Fruit fly (Drosophila melanogaster) ovary, adult (tissue): Measurements from ENCODE around the gene Dpy-30L2.

Experiments
- CG17801 ChIP-seq: fragments of 200-800 bp; optimal IDR thresholded peaks from 2 replicates; lab custom pipeline; 2019; ENCODE audit warnings: missing biosample characterization, mild to moderate bottlenecking, missing genetic modification characterization, moderate library complexity; ENCODE audit not compliant: partially characterized antibody

Gene Dpy-30L2

DNA sequence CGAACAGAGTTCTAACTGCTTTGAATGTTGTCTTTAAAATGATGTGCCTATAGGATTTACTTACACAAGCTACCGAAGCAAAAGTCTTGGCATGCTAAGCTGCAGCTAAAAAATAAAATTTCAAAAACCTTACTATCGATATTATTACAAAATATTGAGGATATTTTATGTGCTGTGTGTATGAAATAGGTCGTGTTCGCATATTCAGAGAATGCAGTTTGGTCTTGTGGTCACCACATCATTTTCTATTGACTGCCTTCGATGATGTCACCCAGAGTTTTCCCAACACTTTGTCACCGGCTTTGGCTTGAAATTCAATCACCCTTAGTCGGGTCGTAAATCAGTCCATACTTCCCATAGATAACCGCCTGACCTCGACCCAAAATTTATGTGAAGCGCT is at the start of gene Dpy-30L2:
Gene Dpy-30L2, minus strand, starts transcription at position 101 of the 400 bp plus-strand sequence.
- TF ChIP-seq CG17801 (GFP tag; lab: Kevin White, UChicago): no peak

dm6 chr3L:4096546-4096945 is 49.0 kb upstream of the Dpy-30L2 start:
- no peak for TF ChIP-seq CG17801 (GFP tag; lab: Kevin White, UChicago)

DNA sequence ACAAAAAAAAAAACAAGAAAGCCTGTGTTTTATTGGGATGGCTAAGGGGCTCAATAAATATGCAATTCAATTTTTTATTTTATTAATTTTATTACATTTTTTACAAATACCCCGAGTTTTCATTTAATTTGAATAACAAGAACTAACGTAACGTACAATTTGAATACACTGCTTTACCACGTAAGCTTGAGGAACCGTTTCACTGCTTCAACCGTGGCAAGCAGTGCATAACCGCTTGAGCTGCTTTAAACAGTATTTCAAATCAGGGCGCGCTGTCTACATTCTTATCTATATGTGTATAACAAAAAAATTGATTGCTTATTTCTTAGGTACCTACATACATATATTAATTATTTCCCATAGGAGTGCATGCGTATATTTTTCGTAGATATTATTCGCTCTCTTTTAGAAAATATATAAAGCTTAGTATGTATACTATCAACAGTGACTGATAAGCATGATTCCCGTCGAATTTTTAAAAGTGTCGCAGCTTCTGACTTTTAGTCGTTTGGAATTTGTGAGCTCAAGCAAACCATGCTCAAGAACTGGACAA is 45.2 kb upstream of the Dpy-30L2 start, which contains the start of gene CG14990:
Gene CG14990, plus strand, starts transcription at position 503 of the 553 bp plus-strand sequence.
- no peak for TF ChIP-seq CG17801 (GFP tag; lab: Kevin White, UChicago)

DNA sequence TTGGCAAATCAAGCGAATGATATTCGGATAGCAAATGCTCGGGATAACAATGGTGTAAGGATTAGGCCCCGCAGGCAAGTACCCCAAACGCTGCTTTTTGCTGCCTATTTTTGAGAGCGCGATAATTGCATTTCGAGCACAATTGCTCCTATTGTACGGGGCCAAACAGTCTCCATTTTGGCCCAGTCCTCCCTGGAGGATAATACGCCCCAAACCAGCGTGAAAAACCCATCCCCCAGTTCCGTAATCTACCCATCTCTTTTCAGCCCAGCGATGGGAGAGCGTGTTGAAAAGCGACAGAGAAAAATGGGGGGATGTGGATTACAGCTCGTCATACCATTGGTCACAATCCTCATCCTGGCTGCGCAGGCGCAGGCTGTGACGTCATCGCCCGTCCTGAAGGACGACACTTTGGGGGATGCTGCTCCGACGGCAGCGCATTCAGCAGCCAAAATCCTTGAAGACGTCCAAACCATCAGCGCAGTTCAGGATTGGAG is 41.2 kb upstream of the Dpy-30L2 start, which contains the start of gene Gad1:
Gene Gad1, minus strand, starts transcription at position 51 of the 497 bp plus-strand sequence.
- no peak for TF ChIP-seq CG17801 (GFP tag; lab: Kevin White, UChicago)

- TF ChIP-seq CG17801 (GFP tag; lab: Kevin White, UChicago): no peak
Measured at dm6 chr3L:4087281-4087680, 39.7 kb upstream of the Dpy-30L2 start, which contains the start of gene CG14989. Gene CG14989, plus strand, starts transcription at chr3L:4087581.

DNA sequence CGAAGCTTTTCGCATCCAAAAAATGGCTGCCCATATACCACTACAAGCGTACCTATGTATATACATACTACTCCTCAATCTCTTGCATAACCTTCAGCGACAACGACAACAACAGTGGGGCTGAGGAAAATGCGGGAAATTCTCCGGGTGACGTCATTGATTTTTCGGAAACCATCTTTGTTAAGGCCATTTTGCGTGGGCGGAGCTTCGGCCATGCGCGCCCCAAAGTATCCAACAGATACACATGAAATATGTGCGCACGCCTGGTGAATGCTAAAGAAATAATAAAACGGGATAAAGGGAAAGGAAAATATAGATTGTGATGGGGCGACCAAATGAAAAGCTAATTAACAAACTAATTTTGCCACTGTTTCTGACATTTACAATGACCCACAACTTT is 38.3 kb upstream of the Dpy-30L2 start:
- no peak for TF ChIP-seq CG17801 (GFP tag; lab: Kevin White, UChicago)

DNA sequence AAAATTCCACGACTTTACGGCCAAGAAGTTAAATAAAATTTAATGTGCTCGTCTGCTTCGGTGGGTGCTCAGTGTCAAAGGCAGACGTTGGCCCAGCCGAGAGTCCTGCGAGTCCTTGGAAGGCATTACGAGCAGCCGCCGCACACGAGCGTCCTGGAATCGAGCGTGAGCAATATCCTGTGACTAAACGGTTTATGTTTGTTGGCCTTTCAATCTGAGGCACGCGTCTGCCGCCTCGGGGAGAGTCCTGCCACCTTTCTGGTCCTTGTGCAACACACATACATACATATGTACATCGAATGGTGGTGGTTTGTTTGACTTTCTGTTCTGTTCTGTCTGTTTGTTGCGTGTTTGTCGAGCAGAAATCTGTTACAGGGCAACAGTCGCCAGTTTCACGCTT is 35.9 kb upstream of the Dpy-30L2 start:
- no peak for TF ChIP-seq CG17801 (GFP tag; lab: Kevin White, UChicago)

- TF ChIP-seq CG17801 (GFP tag; lab: Kevin White, UChicago): no peak
Measured at dm6 chr3L:4081243-4081642, 33.7 kb upstream of the Dpy-30L2 start.

- TF ChIP-seq CG17801 (GFP tag; lab: Kevin White, UChicago): no peak
Measured at dm6 chr3L:4080278-4080677, 32.7 kb upstream of the Dpy-30L2 start.

- TF ChIP-seq CG17801 (GFP tag; lab: Kevin White, UChicago): no peak
Measured at dm6 chr3L:4076907-4077306, 29.4 kb upstream of the Dpy-30L2 start.

dm6 chr3L:4073755-4074154 is 26.2 kb upstream of the Dpy-30L2 start, which contains the start of gene Faa:
Gene Faa, minus strand, starts transcription at chr3L:4073954.
- TF ChIP-seq CG17801 (GFP tag; lab: Kevin White, UChicago): no peak

dm6 chr3L:4072717-4073116 is 25.2 kb upstream of the Dpy-30L2 start:
- no peak for TF ChIP-seq CG17801 (GFP tag; lab: Kevin White, UChicago)

DNA sequence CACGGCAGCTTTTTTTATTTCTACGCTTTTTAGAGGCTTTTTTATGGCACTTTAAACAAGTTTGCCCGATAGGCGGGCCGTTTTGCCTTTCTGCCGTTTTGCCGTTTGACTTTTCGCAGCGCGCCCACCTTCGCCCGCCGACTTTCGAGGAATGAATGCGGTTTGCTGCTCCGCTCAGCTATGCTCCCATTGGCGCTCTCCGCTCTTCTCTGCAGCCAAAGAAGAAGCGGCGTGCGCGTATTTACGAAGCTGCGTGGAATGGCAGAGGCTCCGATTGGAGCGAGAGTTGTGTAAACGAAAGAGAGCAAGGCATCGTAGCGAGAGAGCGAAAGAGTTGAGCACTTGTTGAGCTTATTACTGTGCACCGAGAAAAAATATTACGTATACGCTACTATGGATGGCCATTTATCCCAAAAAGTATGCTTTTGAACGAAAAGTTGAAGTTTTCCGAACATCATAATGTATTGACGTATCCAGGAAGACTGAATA is 24.1 kb upstream of the Dpy-30L2 start, which contains the start of gene wit:
Gene wit, minus strand, starts transcription at position 157 of the 489 bp plus-strand sequence.
- peak; percentile 66 for TF ChIP-seq CG17801 (GFP tag; lab: Kevin White, UChicago)

DNA sequence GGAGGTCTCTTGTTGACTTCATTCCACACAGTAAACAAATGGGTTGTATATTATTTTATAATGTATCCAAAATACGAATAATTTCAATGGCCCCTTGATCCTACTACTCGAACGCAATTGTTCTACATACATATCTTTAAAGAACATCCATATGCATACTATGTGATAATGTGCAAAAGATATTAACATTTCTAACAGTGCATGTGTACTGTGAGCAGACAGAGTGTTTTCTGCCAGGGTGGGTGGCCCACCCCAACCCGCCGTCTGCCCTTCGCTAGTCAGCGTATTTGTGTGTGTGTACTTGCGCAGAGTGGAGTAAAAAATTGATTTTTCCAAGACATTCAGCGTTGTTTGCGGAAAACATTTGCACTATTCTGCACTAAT is 23.5 kb upstream of the Dpy-30L2 start:
- TF ChIP-seq CG17801 (GFP tag; lab: Kevin White, UChicago): no peak

dm6 chr3L:4070221-4070995 is 22.9 kb upstream of the Dpy-30L2 start:
- peak; percentile 65 for TF ChIP-seq CG17801 (GFP tag; lab: Kevin White, UChicago)
